Fruit fly (Drosophila melanogaster) whole organism, embryonic: ENCODE data around the gene Scr.

Experiments used
- CG10147 ChIP-seq: fragments of 200-800 bp; sonication (Bioruptor generic); optimal IDR thresholded peaks from 2 replicates; lab custom pipeline; 2019; ENCODE audit warnings: missing biosample characterization, mild to moderate bottlenecking, missing genetic modification characterization, moderate library complexity
- CG10321 ChIP-seq: fragments of 200-800 bp; sonication (Bioruptor generic); IDR thresholded peaks from 2 replicates; pipeline ENCODE4 v1.3.6; 2022; ENCODE audit warnings: missing biosample characterization, missing genetic modification characterization
- CG13296 ChIP-seq: fragments of 200-800 bp; sonication (Bioruptor generic); optimal IDR thresholded peaks from 3 replicates; lab custom pipeline; 2018; ENCODE audit warnings: missing biosample characterization, mild to moderate bottlenecking, missing genetic modification characterization
- CG14710 ChIP-seq: fragments of 200-800 bp; sonication (Bioruptor generic); optimal IDR thresholded peaks from 3 replicates; lab custom pipeline; 2019; ENCODE audit warnings: missing biosample characterization, mild to moderate bottlenecking, missing genetic modification characterization, moderate library complexity
- CG15011 ChIP-seq: fragments of 200-800 bp; sonication (Bioruptor generic); optimal IDR thresholded peaks from 3 replicates; lab custom pipeline; 2018; ENCODE audit warnings: missing biosample characterization, mild to moderate bottlenecking, missing genetic modification characterization
- CG18262 ChIP-seq: fragments of 200-800 bp; optimal IDR thresholded peaks from 3 replicates; lab custom pipeline; 2019; ENCODE audit warnings: missing biosample characterization, mild to moderate bottlenecking, missing genetic modification characterization, moderate library complexity
- CG30431 ChIP-seq: fragments of 200-800 bp; sonication (Bioruptor generic); optimal IDR thresholded peaks from 2 replicates; lab custom pipeline; 2017; ENCODE audit warnings: missing biosample characterization, missing genetic modification characterization
- CG4360 ChIP-seq: fragments of 200-800 bp; sonication (Bioruptor generic); IDR thresholded peaks from 2 replicates; pipeline ENCODE4 v1.3.6; 2022; ENCODE audit warnings: missing biosample characterization, missing genetic modification characterization
- CG7987 ChIP-seq: fragments of 200-800 bp; sonication (Bioruptor generic); optimal IDR thresholded peaks from 2 replicates; lab custom pipeline; 2018; ENCODE audit warnings: missing biosample characterization, mild to moderate bottlenecking, missing genetic modification characterization, moderate library complexity
- D ChIP-seq, 2 experiments: fragments of 200-800 bp in 1 of 2; fragments of >200 bp in 1 of 2; sonication (Bioruptor generic) in 1 of 2; optimal IDR thresholded peaks; 2 replicates in 1 of 2; 3 replicates in 1 of 2; lab custom pipeline; 2017; ENCODE audit warnings: mild to moderate bottlenecking in 1 of 2, missing biosample characterization in 1 of 2, missing genetic modification characterization in 1 of 2, missing genetic modification reagents in 1 of 2
- D19A ChIP-seq: fragments of 200-800 bp; optimal IDR thresholded peaks from 3 replicates; lab custom pipeline; 2019; ENCODE audit warnings: missing biosample characterization, mild to moderate bottlenecking, missing genetic modification characterization, moderate library complexity
- Dad ChIP-seq: fragments of 200-800 bp; sonication (Bioruptor generic); optimal IDR thresholded peaks from 3 replicates; lab custom pipeline; 2016; ENCODE audit warnings: missing biosample characterization, missing genetic modification characterization
- Dip3 ChIP-seq: fragments of 200-800 bp; sonication (Bioruptor generic); optimal IDR thresholded peaks from 3 replicates; lab custom pipeline; 2016; ENCODE audit warnings: missing biosample characterization, missing genetic modification characterization
- Dp ChIP-seq: fragments of 200-800 bp; sonication (Bioruptor generic); optimal IDR thresholded peaks from 2 replicates; lab custom pipeline; 2018; ENCODE audit warnings: missing biosample characterization, mild to moderate bottlenecking, missing genetic modification characterization, moderate library complexity
- E2f2 ChIP-seq: fragments of 200-800 bp; sonication (Bioruptor generic); IDR thresholded peaks from 2 replicates; pipeline ENCODE4 v1.3.6; 2022; ENCODE audit warnings: missing biosample characterization, missing genetic modification characterization
- Ets65A ChIP-seq: fragments of 200-800 bp; sonication (Bioruptor generic); peaks from one replicate; lab custom pipeline; 2016; ENCODE audit warnings: missing biosample characterization, missing genetic modification characterization
- Hr51 ChIP-seq, 2 experiments: fragments of 200-800 bp; sonication (Bioruptor generic); optimal IDR thresholded peaks; 2 replicates in 1 of 2; 3 replicates in 1 of 2; lab custom pipeline; 2016 to 2018; ENCODE audit warnings: missing biosample characterization in 2 of 2, missing genetic modification characterization in 2 of 2, mild to moderate bottlenecking in 1 of 2, moderate library complexity in 1 of 2
- MTF-1 ChIP-seq: fragments of 200-800 bp; sonication (Bioruptor generic); optimal IDR thresholded peaks from 2 replicates; lab custom pipeline; 2018; ENCODE audit warnings: missing biosample characterization, mild to moderate bottlenecking, missing genetic modification characterization, borderline replicate concordance
- Mad ChIP-seq: fragments of 200-800 bp; sonication (Bioruptor generic); optimal IDR thresholded peaks from 2 replicates; lab custom pipeline; 2016; ENCODE audit warnings: missing biosample characterization, missing genetic modification characterization
- Med ChIP-seq: fragments of 200-800 bp; sonication (Bioruptor generic); peaks from one replicate; lab custom pipeline; 2016; ENCODE audit warnings: missing biosample characterization, missing genetic modification characterization, mild to moderate bottlenecking, inconsistent platforms, moderate library complexity
- Nf-YB ChIP-seq: fragments of 200-800 bp; sonication (Bioruptor generic); optimal IDR thresholded peaks from 3 replicates; lab custom pipeline; 2019; ENCODE audit warnings: missing biosample characterization, mild to moderate bottlenecking, missing genetic modification characterization, moderate library complexity
- Nf-YC ChIP-seq: fragments of 200-800 bp; optimal IDR thresholded peaks from 3 replicates; lab custom pipeline; 2019; ENCODE audit warnings: missing biosample characterization, mild to moderate bottlenecking, missing genetic modification characterization, moderate library complexity
- Ptx1 ChIP-seq: fragments of 200-800 bp; sonication (Bioruptor generic); IDR thresholded peaks from 2 replicates; pipeline ENCODE4 v1.3.6; 2022; ENCODE audit warnings: missing biosample characterization, missing genetic modification characterization
- Rfx ChIP-seq: fragments of 200-800 bp; sonication (Bioruptor generic); IDR thresholded peaks from 2 replicates; pipeline ENCODE4 v1.3.6; 2022; ENCODE audit warnings: missing biosample characterization, missing genetic modification characterization
- Trl ChIP-seq, 3 experiments: fragments of >200 bp in 2 of 3; fragments of 200-800 bp in 1 of 3; sonication (Bioruptor generic) in 1 of 3; optimal IDR thresholded peaks; 2 replicates in 1 of 3; 3 replicates in 2 of 3; lab custom pipeline; 2016 to 2017; ENCODE audit warnings: missing biosample characterization in 1 of 3, missing genetic modification characterization in 1 of 3
- Xbp1 ChIP-seq: fragments of 200-800 bp; sonication (Bioruptor generic); optimal IDR thresholded peaks from 3 replicates; lab custom pipeline; 2016; ENCODE audit warnings: missing biosample characterization, mild to moderate bottlenecking, missing genetic modification characterization
- ash1 ChIP-seq: fragments of 200-800 bp; sonication (Bioruptor generic); optimal IDR thresholded peaks from 2 replicates; lab custom pipeline; 2018; ENCODE audit warnings: missing biosample characterization, mild to moderate bottlenecking, missing genetic modification characterization
- cg ChIP-seq: fragments of 200-800 bp; sonication (Bioruptor generic); optimal IDR thresholded peaks from 3 replicates; lab custom pipeline; 2019; ENCODE audit warnings: missing biosample characterization, mild to moderate bottlenecking, missing genetic modification characterization, moderate library complexity
- corto ChIP-seq: fragments of 200-800 bp; sonication (Bioruptor generic); optimal IDR thresholded peaks from 2 replicates; lab custom pipeline; 2016; ENCODE audit warnings: missing biosample characterization, mild to moderate bottlenecking, missing genetic modification characterization, moderate library complexity
- crol ChIP-seq: fragments of 200-800 bp; sonication (Bioruptor generic); IDR thresholded peaks from 2 replicates; pipeline ENCODE4 v1.3.6; 2022; ENCODE audit warnings: missing biosample characterization, missing genetic modification characterization
- dati ChIP-seq: fragments of 200-800 bp; sonication (Bioruptor generic); IDR thresholded peaks from 2 replicates; pipeline ENCODE4 v1.3.6; 2022; ENCODE audit warnings: missing biosample characterization, missing genetic modification characterization
- dmrt11E ChIP-seq: fragments of 200-800 bp; sonication (Bioruptor generic); optimal IDR thresholded peaks from 3 replicates; lab custom pipeline; 2018; ENCODE audit warnings: missing biosample characterization, mild to moderate bottlenecking, missing genetic modification characterization, moderate library complexity
- eve ChIP-seq, 2 experiments: fragments of >200 bp; optimal IDR thresholded peaks; 2 replicates each; lab custom pipeline; 2017; ENCODE audit warnings: missing biosample characterization in 2 of 2, missing genetic modification characterization in 2 of 2
- ewg ChIP-seq: fragments of 200-800 bp; sonication (Bioruptor generic); optimal IDR thresholded peaks from 3 replicates; lab custom pipeline; 2017; ENCODE audit warnings: mild to moderate bottlenecking, missing biosample characterization, missing genetic modification reagents, missing genetic modification characterization
- gem ChIP-seq: fragments of 200-800 bp; sonication (Bioruptor generic); optimal IDR thresholded peaks from 2 replicates; lab custom pipeline; 2019; ENCODE audit warnings: missing biosample characterization, mild to moderate bottlenecking, missing genetic modification characterization, moderate library complexity
- jigr1 ChIP-seq: fragments of 200-800 bp; sonication (Bioruptor generic); IDR thresholded peaks from 3 replicates; pipeline ENCODE4 v1.3.6; 2022; ENCODE audit warnings: missing biosample characterization, missing genetic modification characterization
- knrl ChIP-seq: fragments of 200-800 bp; sonication (Bioruptor generic); IDR thresholded peaks from 3 replicates; pipeline ENCODE4 v1.3.6; 2022; ENCODE audit warnings: missing biosample characterization, missing genetic modification characterization; ENCODE audit not compliant: partially characterized antibody
- lola ChIP-seq, 3 experiments: fragments of >200 bp in 2 of 3; fragments of 200-800 bp in 1 of 3; sonication (Bioruptor generic) in 1 of 3; optimal IDR thresholded peaks; 2 replicates each; lab custom pipeline; 2017 to 2019; ENCODE audit warnings: missing biosample characterization in 3 of 3, missing genetic modification characterization in 3 of 3, mild to moderate bottlenecking in 1 of 3, moderate library complexity in 1 of 3
- org-1 ChIP-seq: fragments of 200-800 bp; sonication (Bioruptor generic); optimal IDR thresholded peaks from 2 replicates; lab custom pipeline; 2017; ENCODE audit warnings: missing biosample characterization, missing genetic modification characterization
- pfk ChIP-seq: fragments of 200-800 bp; sonication (Bioruptor generic); optimal IDR thresholded peaks from 2 replicates; lab custom pipeline; 2018; ENCODE audit warnings: missing biosample characterization, mild to moderate bottlenecking, missing genetic modification characterization, moderate library complexity
- phol ChIP-seq: fragments of 200-800 bp; sonication (Bioruptor generic); optimal IDR thresholded peaks from 3 replicates; lab custom pipeline; 2018; ENCODE audit warnings: missing biosample characterization, mild to moderate bottlenecking, missing genetic modification characterization, moderate library complexity
- sens ChIP-seq: fragments of 200-800 bp; sonication (Bioruptor generic); peaks from one replicate; lab custom pipeline; 2016; ENCODE audit warnings: missing biosample characterization, missing genetic modification characterization
- seq ChIP-seq: fragments of 200-800 bp; sonication (Bioruptor generic); IDR thresholded peaks from 2 replicates; pipeline ENCODE4 v1.3.6; 2022; ENCODE audit warnings: missing biosample characterization, missing genetic modification characterization
- sqz ChIP-seq: fragments of 200-800 bp; sonication (Bioruptor generic); optimal IDR thresholded peaks from 3 replicates; lab custom pipeline; 2018; ENCODE audit warnings: missing biosample characterization, mild to moderate bottlenecking, missing genetic modification characterization
- vvl ChIP-seq: fragments of 200-800 bp; sonication (Bioruptor generic); IDR thresholded peaks from 2 replicates; pipeline ENCODE4 v1.3.6; 2022; ENCODE audit warnings: missing biosample characterization, missing genetic modification characterization
- zf30C ChIP-seq: fragments of 200-800 bp; sonication (Bioruptor generic); optimal IDR thresholded peaks from 3 replicates; lab custom pipeline; 2018; ENCODE audit warnings: missing biosample characterization, mild to moderate bottlenecking, missing genetic modification characterization

Gene Scr

DNA sequence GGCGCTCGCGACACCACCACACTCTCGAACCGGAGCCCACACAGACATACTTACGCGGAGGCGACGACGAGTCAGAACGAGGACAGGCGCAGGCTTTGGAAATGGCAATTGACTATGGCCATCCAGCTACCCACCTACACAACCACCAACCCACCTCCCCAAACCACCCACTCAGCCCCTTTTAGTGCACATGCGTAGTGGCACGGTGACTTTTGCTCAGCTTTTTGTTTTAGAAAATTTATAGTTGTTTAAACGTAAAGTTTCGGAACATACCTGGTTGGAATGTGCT lies 34.1 kb downstream of the Scr start:
- TF ChIP-seq Nf-YC (tag; lab: Kevin White, UChicago) (peak; percentile 67), Xbp1 (GFP tag; lab: Kevin White, UChicago) (no peak), gem (tag; lab: Kevin White, UChicago) (no peak), CG7987 (GFP tag; lab: Kevin White, UChicago) (no peak), ewg (GFP tag; lab: Kevin White, UChicago) (peak; percentile 49), vvl (0 out of 2 replicates have a peak, but pooled peaks have one; percentile 12), seq (GFP tag; lab: Robert Waterston, UW) (0 out of 2 replicates have a peak, but pooled peaks have one; percentile 44), Dip3 (GFP tag; lab: Kevin White, UChicago) (no peak), CG10321 (GFP tag; lab: Robert Waterston, UW) (no peak), Nf-YB (GFP tag; lab: Kevin White, UChicago) (peak; percentile 58), CG15011 (GFP tag; lab: Kevin White, UChicago) (no peak), org-1 (no peak), jigr1 (no peak), knrl (GFP tag; lab: Robert Waterston, UW) (0 out of 3 replicates have a peak, but pooled peaks have one; percentile 13), cg (peak; percentile 24)

DNA sequence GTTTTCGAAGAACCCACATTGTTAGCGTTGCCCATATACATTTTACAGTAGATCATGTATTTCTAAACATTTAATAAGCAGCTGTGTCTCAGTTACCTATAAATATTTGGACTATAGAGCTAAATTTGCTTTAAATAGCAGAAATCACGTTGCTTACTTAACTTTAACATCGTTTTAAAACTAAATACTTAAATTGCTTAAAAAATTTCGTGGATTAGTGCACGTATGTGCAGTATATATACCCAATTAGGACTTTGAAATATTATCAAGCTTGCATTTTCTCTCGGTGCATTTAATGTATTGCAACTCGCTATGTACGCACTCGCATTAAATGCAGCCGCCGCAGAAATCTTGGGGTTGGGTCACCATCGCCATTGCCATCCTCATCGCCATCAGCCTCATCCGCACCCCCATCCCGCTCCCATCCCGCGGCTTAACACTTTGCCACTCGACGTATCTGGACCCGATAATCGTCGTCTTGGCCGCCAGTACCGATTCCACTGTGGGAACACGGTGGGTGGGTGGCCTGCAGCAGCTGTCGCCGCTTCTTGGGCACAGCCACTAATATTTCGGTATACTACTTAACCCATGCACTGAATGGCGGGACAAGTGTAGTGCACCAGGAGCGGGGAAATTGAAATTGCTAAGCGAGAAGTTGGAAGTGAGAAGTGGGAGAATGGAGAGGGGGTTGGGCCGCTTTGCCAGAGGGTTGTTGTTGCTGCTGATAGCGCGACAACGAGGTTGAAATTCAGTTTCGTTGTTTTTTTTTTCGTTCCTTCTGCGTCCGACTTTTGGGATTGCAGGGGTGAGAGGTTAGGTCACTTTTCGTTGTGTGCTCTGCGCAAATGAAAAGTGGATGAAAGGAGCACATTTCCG lies 34.7 kb downstream of the Scr start:
- TF ChIP-seq sens: peak; percentile 87
- TF ChIP-seq CG13296 (GFP tag; lab: Kevin White, UChicago): no peak
- peak in 1 of 3 experiments; percentile 17 for TF ChIP-seq lola (GFP tag; optimal IDR thresholded peaks at IDR 0.05; lab: Kevin White, UChicago)
- peak in 1 of 2 experiments; percentile 13 for TF ChIP-seq Trl (optimal IDR thresholded peaks at IDR 0.05; lab: Kevin White, UChicago)
- TF ChIP-seq Trl (GFP tag; optimal IDR thresholded peaks at IDR 0.05; lab: Kevin White, UChicago): no peak
- TF ChIP-seq CG14710 (tag; lab: Kevin White, UChicago): peak; percentile 3
- TF ChIP-seq E2f2 (GFP tag; lab: Robert Waterston, UW): no peak
- TF ChIP-seq Rfx (GFP tag; lab: Robert Waterston, UW): 0 out of 2 replicates have a peak, but pooled peaks have one; percentile 8
- TF ChIP-seq Mad (GFP tag; lab: Kevin White, UChicago): no peak
- peak; percentile 89 for TF ChIP-seq Ets65A (GFP tag; lab: Kevin White, UChicago)
- TF ChIP-seq Dad: no peak
- no peak for TF ChIP-seq Nf-YB (GFP tag; lab: Kevin White, UChicago)
- TF ChIP-seq D19A (tag; lab: Kevin White, UChicago): peak; percentile 12
- peak; percentile 78 for TF ChIP-seq CG4360 (GFP tag; lab: Robert Waterston, UW)
- peak in 1 of 2 experiments; percentile 5 for TF ChIP-seq Hr51 (GFP tag; optimal IDR thresholded peaks at IDR 0.05; lab: Kevin White, UChicago)
- no peak for TF ChIP-seq corto (GFP tag; lab: Kevin White, UChicago)
- TF ChIP-seq Dp (GFP tag; lab: Kevin White, UChicago): no peak
- TF ChIP-seq sqz: peak; percentile 1
- peak; percentile 1 for TF ChIP-seq pfk (GFP tag; lab: Kevin White, UChicago)
- peak; percentile 28 for TF ChIP-seq zf30C
- TF ChIP-seq phol (tag; lab: Kevin White, UChicago): peak; percentile 28
- 0 out of 2 replicates have a peak, but pooled peaks have one; percentile 18 for TF ChIP-seq Ptx1 (GFP tag; lab: Robert Waterston, UW)
- peak in 1 of 2 experiments; percentile 21 for TF ChIP-seq eve (GFP tag; optimal IDR thresholded peaks at IDR 0.05; lab: Kevin White, UChicago)
- TF ChIP-seq Med (GFP tag; lab: Kevin White, UChicago): peak; percentile 69
- TF ChIP-seq D (optimal IDR thresholded peaks at IDR 0.05; lab: Kevin White, UChicago): peak; percentile 6
- TF ChIP-seq D (GFP tag; optimal IDR thresholded peaks at IDR 0.05; lab: Kevin White, UChicago): no peak
- TF ChIP-seq ash1 (GFP tag; lab: Kevin White, UChicago): peak; percentile 46
- TF ChIP-seq dmrt11E (tag; lab: Kevin White, UChicago): peak; percentile 24
- TF ChIP-seq CG10147: no peak
- peak; percentile 16 for TF ChIP-seq CG18262 (tag; lab: Kevin White, UChicago)
- TF ChIP-seq MTF-1 (GFP tag; lab: Kevin White, UChicago): no peak
- no peak for TF ChIP-seq dati (GFP tag; lab: Robert Waterston, UW)
- TF ChIP-seq CG30431 (GFP tag; lab: Kevin White, UChicago): no peak
- peak; percentile 69 for TF ChIP-seq crol (GFP tag; lab: Robert Waterston, UW)
